Fruit fly (Drosophila melanogaster) whole organism: ENCODE results near the gene CG14362.
A peak's percentile ranks its signal among the peaks of the same experiment; 100 is the strongest.

Experiments
- CG8478 ChIP-seq: fragments of >200 bp; optimal IDR thresholded peaks from 2 replicates; lab custom pipeline; 2018; ENCODE audit warnings: inconsistent platforms
- Dll ChIP-seq: fragments of >200 bp; optimal IDR thresholded peaks from 2 replicates; lab custom pipeline; 2017
- EcR ChIP-seq, 2 experiments: fragments of >200 bp; optimal IDR thresholded peaks; 2 replicates each; lab custom pipeline; 2017; ENCODE audit warnings: missing biosample characterization in 2 of 2, missing genetic modification characterization in 2 of 2, missing genetic modification reagents in 2 of 2
- pan ChIP-seq: fragments of >200 bp; optimal IDR thresholded peaks from 2 replicates; lab custom pipeline; 2017
- psq ChIP-seq: fragments of >200 bp; optimal IDR thresholded peaks from 2 replicates; lab custom pipeline; 2017
- usp ChIP-seq: fragments of >200 bp; optimal IDR thresholded peaks from 2 replicates; lab custom pipeline; 2017; ENCODE audit warnings: missing biosample characterization, missing genetic modification characterization, mixed read lengths

DNA sequence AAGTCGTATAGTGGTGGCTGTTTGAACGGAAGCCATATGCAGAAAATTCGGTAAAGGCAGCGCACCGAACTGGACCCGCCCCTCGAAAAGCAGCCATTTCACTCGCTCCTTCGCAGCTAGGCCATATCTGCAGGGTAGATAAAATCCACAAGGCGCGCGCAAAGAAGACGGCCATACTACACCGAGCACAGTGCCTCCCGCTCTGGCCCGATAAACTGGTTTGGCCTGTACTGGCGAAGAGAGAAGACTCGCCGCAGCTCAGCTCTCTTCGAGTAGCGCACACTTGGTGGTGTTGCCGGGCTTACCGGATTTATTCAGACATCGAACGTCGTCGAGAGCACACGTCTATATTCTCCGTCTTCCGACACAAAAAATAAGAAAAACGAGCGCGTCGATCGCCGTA, 46.3 kb upstream of the CG14362 start, which contains the start of gene ems:
- TF ChIP-seq pan (no peak), usp (no peak), EcR (GFP tag; optimal IDR thresholded peaks at IDR 0.05; lab: Kevin White, UChicago) (no peak), CG8478 (lab: Kevin White, UChicago) (peak; percentile 90), psq (lab: Kevin White, UChicago) (no peak), Dll (lab: Kevin White, UChicago) (peak; percentile 15)
